Fruit fly (Drosophila melanogaster) whole organism, embryonic: ENCODE data around the gene CG15773.
A peak's percentile ranks its signal among the peaks of the same experiment; 100 is the strongest.

Source experiments
- ATbp ChIP-seq: fragments of 200-800 bp; sonication (Bioruptor generic); optimal IDR thresholded peaks from 2 replicates; lab custom pipeline; 2017; ENCODE audit warnings: missing biosample characterization, mild to moderate bottlenecking, missing genetic modification characterization, missing genetic modification reagents
- Ada2b ChIP-seq: fragments of 200-800 bp; sonication (Bioruptor generic); IDR thresholded peaks from 2 replicates; pipeline ENCODE4 v1.3.6; 2022; ENCODE audit warnings: missing biosample characterization, missing genetic modification characterization
- Asciz ChIP-seq: fragments of 200-800 bp; sonication (Bioruptor generic); optimal IDR thresholded peaks from 2 replicates; lab custom pipeline; 2017; ENCODE audit warnings: missing biosample characterization, mild to moderate bottlenecking, missing genetic modification characterization, missing genetic modification reagents
- CG10209 ChIP-seq: fragments of 200-800 bp; sonication (Bioruptor generic); optimal IDR thresholded peaks from 3 replicates; lab custom pipeline; 2017; ENCODE audit warnings: missing biosample characterization, mild to moderate bottlenecking, missing genetic modification characterization, missing genetic modification reagents
- CG12219 ChIP-seq: fragments of 200-800 bp; sonication (Bioruptor generic); optimal IDR thresholded peaks from 3 replicates; lab custom pipeline; 2018; ENCODE audit warnings: missing biosample characterization, mild to moderate bottlenecking, missing genetic modification characterization
- CG12659 ChIP-seq: fragments of 200-800 bp; sonication (Bioruptor generic); optimal IDR thresholded peaks from 3 replicates; lab custom pipeline; 2017; ENCODE audit warnings: mild to moderate bottlenecking, missing biosample characterization, missing genetic modification reagents, missing genetic modification characterization
- CG14014 ChIP-seq: fragments of 200-800 bp; sonication (Bioruptor generic); IDR thresholded peaks from 2 replicates; pipeline ENCODE4 v1.3.6; 2022; ENCODE audit warnings: missing biosample characterization, missing genetic modification characterization
- CG14441 ChIP-seq: fragments of 200-800 bp; sonication (Bioruptor generic); IDR thresholded peaks from 2 replicates; pipeline ENCODE4 v1.3.6; 2022; ENCODE audit warnings: missing biosample characterization, missing genetic modification characterization
- CG16779 ChIP-seq: fragments of 200-800 bp; sonication (Bioruptor generic); IDR thresholded peaks from 2 replicates; pipeline ENCODE4 v1.3.6; 2022; ENCODE audit warnings: missing biosample characterization, missing genetic modification characterization
- CG16863 ChIP-seq: fragments of 200-800 bp; sonication (Bioruptor generic); optimal IDR thresholded peaks from 3 replicates; lab custom pipeline; 2016; ENCODE audit warnings: missing biosample characterization, missing genetic modification characterization
- CG18262 ChIP-seq: fragments of 200-800 bp; optimal IDR thresholded peaks from 3 replicates; lab custom pipeline; 2019; ENCODE audit warnings: missing biosample characterization, mild to moderate bottlenecking, missing genetic modification characterization, moderate library complexity
- CG2712 ChIP-seq: fragments of 200-800 bp; optimal IDR thresholded peaks from 3 replicates; lab custom pipeline; 2019; ENCODE audit warnings: missing biosample characterization, mild to moderate bottlenecking, missing genetic modification characterization, moderate library complexity
- CG4282 ChIP-seq: fragments of 200-800 bp; sonication (Bioruptor generic); optimal IDR thresholded peaks from 2 replicates; lab custom pipeline; 2016; ENCODE audit warnings: missing biosample characterization, missing genetic modification characterization
- CG4707 ChIP-seq: fragments of 200-800 bp; sonication (Bioruptor generic); optimal IDR thresholded peaks from 2 replicates; lab custom pipeline; 2018; ENCODE audit warnings: missing biosample characterization, mild to moderate bottlenecking, missing genetic modification characterization, moderate library complexity
- CG6689 ChIP-seq: fragments of 200-800 bp; sonication (Bioruptor generic); IDR thresholded peaks from 2 replicates; pipeline ENCODE4 v1.3.6; 2022; ENCODE audit warnings: missing biosample characterization, missing genetic modification characterization
- CG6813 ChIP-seq: fragments of 200-800 bp; sonication (Bioruptor generic); optimal IDR thresholded peaks from 2 replicates; lab custom pipeline; 2017; ENCODE audit warnings: missing biosample characterization, missing genetic modification characterization, mild to moderate bottlenecking, moderate library complexity, missing genetic modification reagents
- CG9727 ChIP-seq: fragments of 200-800 bp; sonication (Bioruptor generic); optimal IDR thresholded peaks from 3 replicates; lab custom pipeline; 2017; ENCODE audit warnings: missing biosample characterization, mild to moderate bottlenecking, missing genetic modification characterization
- D ChIP-seq, 2 experiments: fragments of 200-800 bp in 1 of 2; fragments of >200 bp in 1 of 2; sonication (Bioruptor generic) in 1 of 2; optimal IDR thresholded peaks; 2 replicates in 1 of 2; 3 replicates in 1 of 2; lab custom pipeline; 2017; ENCODE audit warnings: mild to moderate bottlenecking in 1 of 2, missing biosample characterization in 1 of 2, missing genetic modification characterization in 1 of 2, missing genetic modification reagents in 1 of 2
- Doc2 ChIP-seq: fragments of 200-800 bp; sonication (Bioruptor generic); IDR thresholded peaks from 2 replicates; pipeline ENCODE4 v1.3.6; 2022; ENCODE audit warnings: missing biosample characterization, missing genetic modification characterization
- Drgx ChIP-seq: fragments of 200-800 bp; sonication (Bioruptor generic); IDR thresholded peaks from 2 replicates; pipeline ENCODE4 v1.3.6; 2022; ENCODE audit warnings: missing biosample characterization, missing genetic modification characterization
- E2f2 ChIP-seq: fragments of 200-800 bp; sonication (Bioruptor generic); IDR thresholded peaks from 2 replicates; pipeline ENCODE4 v1.3.6; 2022; ENCODE audit warnings: missing biosample characterization, missing genetic modification characterization
- Hmr ChIP-seq: fragments of 200-800 bp; sonication (Bioruptor generic); optimal IDR thresholded peaks from 3 replicates; lab custom pipeline; 2017; ENCODE audit warnings: mild to moderate bottlenecking, missing biosample characterization, missing genetic modification reagents, missing genetic modification characterization
- NC2β ChIP-seq: fragments of 200-800 bp; sonication (Bioruptor generic); optimal IDR thresholded peaks from 2 replicates; lab custom pipeline; 2016; ENCODE audit warnings: missing biosample characterization, missing genetic modification characterization
- Oli ChIP-seq: fragments of 200-800 bp; sonication (Bioruptor generic); optimal IDR thresholded peaks from 2 replicates; lab custom pipeline; 2018; ENCODE audit warnings: missing biosample characterization, mild to moderate bottlenecking, missing genetic modification characterization, moderate library complexity
- Sox102F ChIP-seq: fragments of 200-800 bp; sonication (Bioruptor generic); optimal IDR thresholded peaks from 2 replicates; lab custom pipeline; 2018; ENCODE audit warnings: missing biosample characterization, mild to moderate bottlenecking, missing genetic modification characterization, moderate library complexity
- Xbp1 ChIP-seq: fragments of 200-800 bp; sonication (Bioruptor generic); optimal IDR thresholded peaks from 3 replicates; lab custom pipeline; 2016; ENCODE audit warnings: missing biosample characterization, mild to moderate bottlenecking, missing genetic modification characterization
- az2 ChIP-seq: fragments of 200-800 bp; sonication (Bioruptor generic); optimal IDR thresholded peaks from 3 replicates; lab custom pipeline; 2016; ENCODE audit warnings: missing biosample characterization, missing genetic modification characterization
- ci ChIP-seq: fragments of 200-800 bp; sonication (Bioruptor generic); IDR thresholded peaks from 3 replicates; pipeline ENCODE4 v1.3.6; 2022; ENCODE audit warnings: missing biosample characterization, missing genetic modification characterization
- dm ChIP-seq: fragments of 200-800 bp; sonication (Bioruptor generic); optimal IDR thresholded peaks from 3 replicates; lab custom pipeline; 2016; ENCODE audit warnings: missing biosample characterization, missing genetic modification characterization
- dmrt99B ChIP-seq: fragments of 200-800 bp; sonication (Bioruptor generic); optimal IDR thresholded peaks from 2 replicates; lab custom pipeline; 2018; ENCODE audit warnings: missing biosample characterization, mild to moderate bottlenecking, missing genetic modification characterization, moderate library complexity
- fd64A ChIP-seq: fragments of 200-800 bp; sonication (Bioruptor generic); optimal IDR thresholded peaks from 3 replicates; lab custom pipeline; 2018; ENCODE audit warnings: missing biosample characterization, mild to moderate bottlenecking, missing genetic modification characterization
- gem ChIP-seq: fragments of 200-800 bp; sonication (Bioruptor generic); optimal IDR thresholded peaks from 2 replicates; lab custom pipeline; 2019; ENCODE audit warnings: missing biosample characterization, mild to moderate bottlenecking, missing genetic modification characterization, moderate library complexity
- gfzf ChIP-seq: fragments of 200-800 bp; sonication (Bioruptor generic); optimal IDR thresholded peaks from 2 replicates; lab custom pipeline; 2016; ENCODE audit warnings: missing biosample characterization, mild to moderate bottlenecking, missing genetic modification characterization, moderate library complexity
- jing ChIP-seq: fragments of 200-800 bp; sonication (Bioruptor generic); optimal IDR thresholded peaks from 2 replicates; lab custom pipeline; 2018; ENCODE audit warnings: missing biosample characterization, mild to moderate bottlenecking, missing genetic modification characterization
- lab ChIP-seq: fragments of 200-800 bp; sonication (Bioruptor generic); optimal IDR thresholded peaks from 3 replicates; lab custom pipeline; 2017; ENCODE audit warnings: missing biosample characterization, missing genetic modification characterization, mild to moderate bottlenecking, moderate library complexity, missing genetic modification reagents
- lbe ChIP-seq: fragments of 200-800 bp; sonication (Bioruptor generic); optimal IDR thresholded peaks from 2 replicates; lab custom pipeline; 2016; ENCODE audit warnings: missing biosample characterization, mild to moderate bottlenecking, missing genetic modification characterization
- lilli ChIP-seq: fragments of 200-800 bp; sonication (Bioruptor generic); optimal IDR thresholded peaks from 3 replicates; lab custom pipeline; 2016; ENCODE audit warnings: missing biosample characterization, missing genetic modification characterization
- lola ChIP-seq, 3 experiments: fragments of >200 bp in 2 of 3; fragments of 200-800 bp in 1 of 3; sonication (Bioruptor generic) in 1 of 3; optimal IDR thresholded peaks; 2 replicates each; lab custom pipeline; 2017 to 2019; ENCODE audit warnings: missing biosample characterization in 3 of 3, missing genetic modification characterization in 3 of 3, mild to moderate bottlenecking in 1 of 3, moderate library complexity in 1 of 3
- nerfin-1 ChIP-seq: fragments of 200-800 bp; sonication (Bioruptor generic); optimal IDR thresholded peaks from 3 replicates; lab custom pipeline; 2019; ENCODE audit warnings: missing biosample characterization, mild to moderate bottlenecking, missing genetic modification characterization, moderate library complexity
- org-1 ChIP-seq: fragments of 200-800 bp; sonication (Bioruptor generic); optimal IDR thresholded peaks from 2 replicates; lab custom pipeline; 2017; ENCODE audit warnings: missing biosample characterization, missing genetic modification characterization
- phol ChIP-seq: fragments of 200-800 bp; sonication (Bioruptor generic); optimal IDR thresholded peaks from 3 replicates; lab custom pipeline; 2018; ENCODE audit warnings: missing biosample characterization, mild to moderate bottlenecking, missing genetic modification characterization, moderate library complexity
- sisA ChIP-seq: fragments of 200-800 bp; sonication (Bioruptor generic); IDR thresholded peaks from 2 replicates; pipeline ENCODE4 v1.3.6; 2022; ENCODE audit warnings: missing biosample characterization, missing genetic modification characterization
- ssp ChIP-seq: fragments of 200-800 bp; sonication (Bioruptor generic); IDR thresholded peaks from 2 replicates; pipeline ENCODE4 v1.3.6; 2022; ENCODE audit warnings: missing biosample characterization, missing genetic modification characterization
- sug ChIP-seq: fragments of 200-800 bp; optimal IDR thresholded peaks from 2 replicates; lab custom pipeline; 2019; ENCODE audit warnings: missing biosample characterization, mild to moderate bottlenecking, missing genetic modification characterization, moderate library complexity
- tgo ChIP-seq: fragments of 200-800 bp; sonication (Bioruptor generic); IDR thresholded peaks from 3 replicates; pipeline ENCODE4 v1.3.6; 2022; ENCODE audit warnings: missing biosample characterization, missing genetic modification characterization
- unpg ChIP-seq: fragments of 200-800 bp; sonication (Bioruptor generic); optimal IDR thresholded peaks from 3 replicates; lab custom pipeline; 2018; ENCODE audit warnings: missing biosample characterization, mild to moderate bottlenecking, missing genetic modification characterization, moderate library complexity
- zfh1 ChIP-seq: fragments of 200-800 bp; sonication (Bioruptor generic); IDR thresholded peaks from 3 replicates; pipeline ENCODE4 v1.3.6; 2022; ENCODE audit warnings: missing biosample characterization, missing genetic modification characterization

Gene CG15773

DNA sequence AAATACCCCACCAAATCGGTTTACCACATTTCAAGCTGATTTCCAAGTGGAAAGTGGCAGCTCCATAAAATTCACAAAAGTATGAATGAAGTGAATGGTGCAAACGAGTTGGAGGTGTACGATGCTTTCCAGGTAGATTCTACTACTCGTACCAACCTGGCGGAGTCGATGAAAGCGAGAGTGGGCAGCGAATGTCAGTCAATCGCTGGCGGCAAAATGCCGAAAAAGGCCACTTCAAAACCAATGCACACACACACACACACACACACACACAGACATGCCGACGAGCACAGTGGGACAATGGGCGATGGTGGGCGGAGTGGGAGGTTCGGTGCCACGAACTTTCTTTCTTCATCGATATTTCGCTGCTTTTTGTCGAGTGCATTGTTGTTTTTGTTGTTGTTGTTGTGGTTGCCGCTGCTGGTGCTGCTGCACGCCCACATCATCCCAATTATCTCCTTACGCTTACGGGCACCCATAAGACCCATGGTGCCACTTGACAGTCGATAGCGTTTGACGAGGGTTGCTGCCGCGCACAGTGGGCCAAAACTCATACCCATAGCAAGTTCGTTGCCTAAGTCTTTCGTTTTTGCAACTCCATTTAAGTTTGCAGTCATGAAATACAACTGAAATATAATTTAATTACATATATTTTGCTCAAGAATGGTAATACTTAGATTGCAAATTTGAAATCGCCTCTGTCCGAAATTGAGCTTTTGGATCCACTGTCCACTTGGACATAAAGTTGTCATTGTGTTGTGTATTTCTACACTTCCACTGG, 50.9 kb downstream of the CG15773 start (continued):
- TF ChIP-seq Doc2 (GFP tag; lab: Robert Waterston, UW) (no peak), CG4282 (GFP tag; lab: Kevin White, UChicago) (no peak), CG16779 (GFP tag; lab: Robert Waterston, UW) (no peak), Asciz (GFP tag; lab: Kevin White, UChicago) (peak; percentile 54), CG6689 (peak; percentile 68), sisA (GFP tag; lab: Robert Waterston, UW) (peak; percentile 49), ATbp (GFP tag; lab: Kevin White, UChicago) (peak; percentile 64), Hmr (no peak), CG4707 (GFP tag; lab: Kevin White, UChicago) (peak; percentile 75), fd64A (no peak), nerfin-1 (tag; lab: Kevin White, UChicago) (peak; percentile 20), CG10209 (GFP tag; lab: Kevin White, UChicago) (peak; percentile 35), tgo (GFP tag; lab: Robert Waterston, UW) (peak; percentile 35; the same call in 1 of the 3 replicates), Ada2b (no peak), Xbp1 (GFP tag; lab: Kevin White, UChicago) (peak; percentile 33), CG6813 (GFP tag; lab: Kevin White, UChicago) (peak; percentile 2), CG14014 (0 out of 2 replicates have a peak, but pooled peaks have one; percentile 23), NC2β (GFP tag; lab: Kevin White, UChicago) (no peak), az2 (GFP tag; lab: Kevin White, UChicago) (peak; percentile 47), CG14441 (GFP tag; lab: Robert Waterston, UW) (no peak), phol (peak; percentile 62), sug (tag; lab: Kevin White, UChicago) (no peak), gfzf (GFP tag; lab: Kevin White, UChicago) (no peak), lab (GFP tag; lab: Kevin White, UChicago) (peak; percentile 34), lbe (GFP tag; lab: Kevin White, UChicago) (peak; percentile 59), E2f2 (GFP tag; lab: Robert Waterston, UW) (no peak), dm (GFP tag; lab: Kevin White, UChicago) (no peak), CG2712 (tag; lab: Kevin White, UChicago) (peak; percentile 40), ci (GFP tag; lab: Robert Waterston, UW) (peak; percentile 69), D (optimal IDR thresholded peaks at IDR 0.05; lab: Kevin White, UChicago) (no peak), D (GFP tag; optimal IDR thresholded peaks at IDR 0.05; lab: Kevin White, UChicago) (peak; percentile 42), ssp (GFP tag; lab: Robert Waterston, UW) (peak; percentile 27; the same call in 1 of the 2 replicates), lola (GFP tag; optimal IDR thresholded peaks at IDR 0.05; lab: Kevin White, UChicago) (peak in 1 of 3 experiments; percentile 32), org-1 (GFP tag; lab: Kevin White, UChicago) (peak; percentile 30), CG12219 (GFP tag; lab: Kevin White, UChicago) (peak; percentile 36), CG12659 (GFP tag; lab: Kevin White, UChicago) (peak; percentile 14), zfh1 (GFP tag; lab: Robert Waterston, UW) (peak; percentile 53; the same call in 1 of the 3 replicates), unpg (GFP tag; lab: Kevin White, UChicago) (peak; percentile 61), gem (tag; lab: Kevin White, UChicago) (peak; percentile 69), Oli (tag; lab: Kevin White, UChicago) (peak; percentile 70), jing (GFP tag; lab: Kevin White, UChicago) (peak; percentile 41), CG16863 (GFP tag; lab: Kevin White, UChicago) (peak; percentile 4), lilli (peak; percentile 10), Drgx (GFP tag; lab: Robert Waterston, UW) (peak; percentile 75), CG9727 (GFP tag; lab: Kevin White, UChicago) (peak; percentile 9), CG18262 (tag; lab: Kevin White, UChicago) (peak; percentile 54), dmrt99B (tag; lab: Kevin White, UChicago) (peak; percentile 76), Sox102F (peak; percentile 76)
